Fruit fly (Drosophila melanogaster) whole organism, embryonic: ENCODE data around the gene Cp16.

ENCODE experiments used
- B-H2 ChIP-seq: fragments of 200-800 bp; sonication (Bioruptor generic); optimal IDR thresholded peaks from 2 replicates; lab custom pipeline; 2018; ENCODE audit warnings: missing biosample characterization, mild to moderate bottlenecking, missing genetic modification characterization
- C15 ChIP-seq: fragments of 200-800 bp; sonication (Bioruptor generic); IDR thresholded peaks from 3 replicates; pipeline ENCODE4 v1.3.6; 2022; ENCODE audit warnings: missing biosample characterization, missing genetic modification characterization
- CG11456 ChIP-seq: fragments of 200-800 bp; sonication (Bioruptor generic); IDR thresholded peaks from 3 replicates; pipeline ENCODE4 v1.3.6; 2022; ENCODE audit warnings: missing biosample characterization, missing genetic modification characterization
- CG12219 ChIP-seq: fragments of 200-800 bp; sonication (Bioruptor generic); optimal IDR thresholded peaks from 3 replicates; lab custom pipeline; 2018; ENCODE audit warnings: missing biosample characterization, mild to moderate bottlenecking, missing genetic modification characterization
- CG13123 ChIP-seq: fragments of 200-800 bp; sonication (Bioruptor generic); optimal IDR thresholded peaks from 2 replicates; lab custom pipeline; 2016; ENCODE audit warnings: missing biosample characterization, missing genetic modification characterization
- CG13287 ChIP-seq: fragments of 200-800 bp; sonication (Bioruptor generic); IDR thresholded peaks from 2 replicates; pipeline ENCODE4 v1.3.6; 2022; ENCODE audit warnings: missing biosample characterization, missing genetic modification characterization; ENCODE audit not compliant: partially characterized antibody
- CG17328 ChIP-seq: fragments of 200-800 bp; sonication (Bioruptor generic); IDR thresholded peaks from 2 replicates; pipeline ENCODE4 v1.3.6; 2022; ENCODE audit warnings: missing biosample characterization, missing genetic modification characterization
- CG17359 ChIP-seq: fragments of 200-800 bp; sonication (Bioruptor generic); optimal IDR thresholded peaks from 3 replicates; lab custom pipeline; 2018; ENCODE audit warnings: missing biosample characterization, mild to moderate bottlenecking, missing genetic modification characterization, moderate library complexity
- CG18476 ChIP-seq: fragments of 200-800 bp; sonication (Bioruptor generic); optimal IDR thresholded peaks from 2 replicates; lab custom pipeline; 2016; ENCODE audit warnings: missing biosample characterization, mild to moderate bottlenecking, missing genetic modification characterization
- CG18619 ChIP-seq: fragments of 200-800 bp; sonication (Bioruptor generic); optimal IDR thresholded peaks from 3 replicates; lab custom pipeline; 2017; ENCODE audit warnings: missing biosample characterization, mild to moderate bottlenecking, missing genetic modification characterization
- CG30020 ChIP-seq: fragments of 200-800 bp; optimal IDR thresholded peaks from 2 replicates; lab custom pipeline; 2019; ENCODE audit warnings: missing biosample characterization, mild to moderate bottlenecking, missing genetic modification characterization, moderate library complexity
- CG3065 ChIP-seq: fragments of 200-800 bp; sonication (Bioruptor generic); optimal IDR thresholded peaks from 2 replicates; lab custom pipeline; 2016; ENCODE audit warnings: missing biosample characterization, missing genetic modification characterization
- CG34422 ChIP-seq: fragments of 200-800 bp; sonication (Bioruptor generic); IDR thresholded peaks from 3 replicates; pipeline ENCODE4 v1.3.6; 2022; ENCODE audit warnings: missing biosample characterization, missing genetic modification characterization
- CG3838 ChIP-seq: fragments of 200-800 bp; sonication (Bioruptor generic); optimal IDR thresholded peaks from 3 replicates; lab custom pipeline; 2016; ENCODE audit warnings: missing biosample characterization, missing genetic modification characterization
- CG4328 ChIP-seq: fragments of 200-800 bp; sonication (Bioruptor generic); optimal IDR thresholded peaks from 3 replicates; lab custom pipeline; 2017; ENCODE audit warnings: missing biosample characterization, missing genetic modification reagents, missing genetic modification characterization
- CG4730 ChIP-seq: fragments of 200-800 bp; sonication (Bioruptor generic); IDR thresholded peaks from 2 replicates; pipeline ENCODE4 v1.3.6; 2022; ENCODE audit warnings: missing biosample characterization, missing genetic modification characterization
- CG5953 ChIP-seq: fragments of 200-800 bp; sonication (Bioruptor generic); IDR thresholded peaks from 2 replicates; pipeline ENCODE4 v1.3.6; 2022; ENCODE audit warnings: missing biosample characterization, missing genetic modification characterization
- CG6854 ChIP-seq: fragments of 200-800 bp; sonication (Bioruptor generic); optimal IDR thresholded peaks from 3 replicates; lab custom pipeline; 2017; ENCODE audit warnings: missing biosample characterization, mild to moderate bottlenecking, missing genetic modification characterization
- CG9727 ChIP-seq: fragments of 200-800 bp; sonication (Bioruptor generic); optimal IDR thresholded peaks from 3 replicates; lab custom pipeline; 2017; ENCODE audit warnings: missing biosample characterization, mild to moderate bottlenecking, missing genetic modification characterization
- CG9797 ChIP-seq: fragments of 200-800 bp; sonication (Bioruptor generic); optimal IDR thresholded peaks from 3 replicates; lab custom pipeline; 2018; ENCODE audit warnings: missing biosample characterization, mild to moderate bottlenecking, missing genetic modification characterization
- CG9932 ChIP-seq: fragments of 200-800 bp; sonication (Bioruptor generic); IDR thresholded peaks from 2 replicates; pipeline ENCODE4 v1.3.6; 2022; ENCODE audit warnings: missing biosample characterization, missing genetic modification characterization
- Dfd ChIP-seq, 2 experiments: fragments of >200 bp; optimal IDR thresholded peaks; 2 replicates each; lab custom pipeline; 2017; ENCODE audit warnings: missing biosample characterization in 2 of 2, missing genetic modification characterization in 2 of 2
- Drgx ChIP-seq: fragments of 200-800 bp; sonication (Bioruptor generic); IDR thresholded peaks from 2 replicates; pipeline ENCODE4 v1.3.6; 2022; ENCODE audit warnings: missing biosample characterization, missing genetic modification characterization
- Fer2 ChIP-seq: fragments of 200-800 bp; sonication (Bioruptor generic); optimal IDR thresholded peaks from 2 replicates; lab custom pipeline; 2018; ENCODE audit warnings: missing biosample characterization, mild to moderate bottlenecking, missing genetic modification characterization, moderate library complexity
- Hsf ChIP-seq: fragments of 200-800 bp; sonication (Bioruptor generic); optimal IDR thresholded peaks from 3 replicates; lab custom pipeline; 2016; ENCODE audit warnings: missing biosample characterization, missing genetic modification characterization
- NC2α ChIP-seq: fragments of 200-800 bp; sonication (Bioruptor generic); optimal IDR thresholded peaks from 2 replicates; lab custom pipeline; 2016; ENCODE audit warnings: missing biosample characterization, missing genetic modification characterization
- Nf-YA ChIP-seq: fragments of 200-800 bp; sonication (Bioruptor generic); IDR thresholded peaks from 2 replicates; pipeline ENCODE4 v1.3.6; 2022; ENCODE audit warnings: missing biosample characterization, missing genetic modification characterization
- Ravus ChIP-seq: fragments of 200-800 bp; sonication (Bioruptor generic); IDR thresholded peaks from 2 replicates; pipeline ENCODE4 v1.3.6; 2022; ENCODE audit warnings: missing biosample characterization, missing genetic modification characterization
- Side ChIP-seq: fragments of 200-800 bp; sonication (Bioruptor generic); optimal IDR thresholded peaks from 2 replicates; lab custom pipeline; 2016; ENCODE audit warnings: missing biosample characterization, missing genetic modification characterization
- Sox102F ChIP-seq: fragments of 200-800 bp; sonication (Bioruptor generic); optimal IDR thresholded peaks from 2 replicates; lab custom pipeline; 2018; ENCODE audit warnings: missing biosample characterization, mild to moderate bottlenecking, missing genetic modification characterization, moderate library complexity
- Sry-β ChIP-seq: fragments of 200-800 bp; sonication (Bioruptor generic); optimal IDR thresholded peaks from 2 replicates; lab custom pipeline; 2018; ENCODE audit warnings: missing biosample characterization, mild to moderate bottlenecking, missing genetic modification characterization, moderate library complexity
- Sry-δ ChIP-seq: fragments of 200-800 bp; sonication (Bioruptor generic); optimal IDR thresholded peaks from 2 replicates; lab custom pipeline; 2016; ENCODE audit warnings: missing biosample characterization, missing genetic modification characterization
- YL-1 ChIP-seq: fragments of 200-800 bp; sonication (Bioruptor generic); optimal IDR thresholded peaks from 3 replicates; lab custom pipeline; 2017; ENCODE audit warnings: missing biosample characterization, mild to moderate bottlenecking, missing genetic modification characterization
- ac ChIP-seq: fragments of 200-800 bp; sonication (Bioruptor generic); optimal IDR thresholded peaks from 3 replicates; lab custom pipeline; 2017; ENCODE audit warnings: missing biosample characterization, mild to moderate bottlenecking, missing genetic modification characterization
- crol ChIP-seq: fragments of 200-800 bp; sonication (Bioruptor generic); IDR thresholded peaks from 2 replicates; pipeline ENCODE4 v1.3.6; 2022; ENCODE audit warnings: missing biosample characterization, missing genetic modification characterization
- gcm ChIP-seq: fragments of 200-800 bp; sonication (Bioruptor generic); optimal IDR thresholded peaks from 2 replicates; lab custom pipeline; 2019; ENCODE audit warnings: missing biosample characterization, mild to moderate bottlenecking, missing genetic modification characterization, moderate library complexity
- gsb-n ChIP-seq: fragments of 200-800 bp; sonication (Bioruptor generic); optimal IDR thresholded peaks from 3 replicates; lab custom pipeline; 2018; ENCODE audit warnings: missing biosample characterization, mild to moderate bottlenecking, missing genetic modification characterization
- gt ChIP-seq: fragments of 200-800 bp; sonication (Bioruptor generic); IDR thresholded peaks from 2 replicates; pipeline ENCODE4 v1.3.6; 2022; ENCODE audit warnings: missing biosample characterization, missing genetic modification characterization
- hb ChIP-seq: fragments of 200-800 bp; sonication (Bioruptor generic); IDR thresholded peaks from 3 replicates; pipeline ENCODE4 v1.3.6; 2022; ENCODE audit warnings: missing biosample characterization, missing genetic modification characterization; ENCODE audit not compliant: partially characterized antibody
- ind ChIP-seq: fragments of 200-800 bp; sonication (Bioruptor generic); optimal IDR thresholded peaks from 3 replicates; lab custom pipeline; 2016; ENCODE audit warnings: missing biosample characterization, missing genetic modification characterization
- kah ChIP-seq: fragments of 200-800 bp; sonication (Bioruptor generic); optimal IDR thresholded peaks from 2 replicates; lab custom pipeline; 2018; ENCODE audit warnings: missing biosample characterization, mild to moderate bottlenecking, missing genetic modification characterization
- maf-S ChIP-seq: fragments of 200-800 bp; sonication (Bioruptor generic); optimal IDR thresholded peaks from 2 replicates; lab custom pipeline; 2016; ENCODE audit warnings: missing biosample characterization, missing genetic modification characterization
- nerfin-2 ChIP-seq: fragments of 200-800 bp; sonication (Bioruptor generic); IDR thresholded peaks from 2 replicates; pipeline ENCODE4 v1.3.6; 2022; ENCODE audit warnings: missing biosample characterization, missing genetic modification characterization; ENCODE audit not compliant: partially characterized antibody
- phol ChIP-seq: fragments of 200-800 bp; sonication (Bioruptor generic); optimal IDR thresholded peaks from 3 replicates; lab custom pipeline; 2018; ENCODE audit warnings: missing biosample characterization, mild to moderate bottlenecking, missing genetic modification characterization, moderate library complexity
- pnt ChIP-seq: fragments of 200-800 bp; sonication (Bioruptor generic); optimal IDR thresholded peaks from 3 replicates; lab custom pipeline; 2016; ENCODE audit warnings: missing biosample characterization, missing genetic modification characterization
- salm ChIP-seq: fragments of 200-800 bp; sonication (Bioruptor generic); optimal IDR thresholded peaks from 2 replicates; lab custom pipeline; 2018; ENCODE audit warnings: missing biosample characterization, mild to moderate bottlenecking, missing genetic modification characterization
- sim ChIP-seq: fragments of 200-800 bp; sonication (Bioruptor generic); IDR thresholded peaks from 2 replicates; pipeline ENCODE4 v1.3.6; 2022; ENCODE audit warnings: missing biosample characterization, missing genetic modification characterization
- slou ChIP-seq: fragments of 200-800 bp; sonication (Bioruptor generic); optimal IDR thresholded peaks from 3 replicates; lab custom pipeline; 2016; ENCODE audit warnings: missing biosample characterization, missing genetic modification characterization
- slp2 ChIP-seq: fragments of 200-800 bp; sonication (Bioruptor generic); optimal IDR thresholded peaks from 2 replicates; lab custom pipeline; 2016; ENCODE audit warnings: missing biosample characterization, missing genetic modification characterization
- sna ChIP-seq: fragments of 200-800 bp; sonication (Bioruptor generic); IDR thresholded peaks from 2 replicates; pipeline ENCODE4 v1.3.6; 2022; ENCODE audit warnings: missing biosample characterization, missing genetic modification characterization; ENCODE audit not compliant: partially characterized antibody
- unc-4 ChIP-seq: fragments of 200-800 bp; sonication (Bioruptor generic); IDR thresholded peaks from 2 replicates; pipeline ENCODE4 v1.3.6; 2022; ENCODE audit warnings: missing biosample characterization, missing genetic modification characterization; ENCODE audit not compliant: partially characterized antibody

Cp16 gene

DNA sequence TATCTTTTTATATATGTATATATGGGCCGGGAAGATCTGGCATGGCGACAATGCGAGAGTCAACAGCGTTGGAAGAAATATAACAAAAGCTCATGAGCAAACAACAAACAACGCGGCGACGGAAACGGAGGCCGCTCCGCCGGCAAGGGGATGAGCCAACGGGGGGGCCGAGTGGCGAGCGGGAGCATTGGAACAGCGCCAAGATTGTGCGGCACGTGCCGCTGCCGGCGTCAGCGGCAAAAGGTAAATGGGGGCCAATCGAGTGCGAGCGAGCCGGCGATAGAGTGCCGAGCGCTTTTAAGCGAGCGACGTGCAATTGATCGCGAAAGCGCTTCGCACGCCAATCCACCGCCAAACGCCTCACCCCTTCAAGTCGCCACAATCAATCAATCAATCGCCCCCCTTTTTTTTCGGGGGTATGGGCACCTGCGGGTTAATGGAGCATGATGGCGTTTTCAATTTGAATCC lies 35.2 kb upstream of the Cp16 start (continued):
- TF ChIP-seq Dfd (GFP tag; optimal IDR thresholded peaks at IDR 0.05; lab: Kevin White, UChicago) (no peak), CG12219 (no peak), ac (GFP tag; lab: Kevin White, UChicago) (no peak), slou (GFP tag; lab: Kevin White, UChicago) (no peak), CG9727 (GFP tag; lab: Kevin White, UChicago) (peak; percentile 78), sna (GFP tag; lab: Robert Waterston, UW) (no peak), ind (GFP tag; lab: Kevin White, UChicago) (no peak), CG11456 (GFP tag; lab: Robert Waterston, UW) (peak; percentile 64; the same call in 2 of the 3 replicates), CG18619 (GFP tag; lab: Kevin White, UChicago) (peak; percentile 72), CG4328 (peak; percentile 78), CG17359 (tag; lab: Kevin White, UChicago) (peak; percentile 76), crol (peak; percentile 97), Sry-δ (peak; percentile 14), maf-S (peak; percentile 4), CG4730 (GFP tag; lab: Robert Waterston, UW) (no peak), pnt (GFP tag; lab: Kevin White, UChicago) (no peak), Sry-β (peak; percentile 61), Side (GFP tag; lab: Kevin White, UChicago) (peak; percentile 40), salm (tag; lab: Kevin White, UChicago) (peak; percentile 52), Nf-YA (GFP tag; lab: Robert Waterston, UW) (0 out of 2 replicates have a peak, but pooled peaks have one; percentile 14), CG3838 (GFP tag; lab: Kevin White, UChicago) (peak; percentile 16), CG9932 (peak; percentile 45; the same call in 1 of the 2 replicates), Sox102F (GFP tag; lab: Kevin White, UChicago) (peak; percentile 55), CG5953 (GFP tag; lab: Robert Waterston, UW) (peak; percentile 79), Ravus (GFP tag; lab: Robert Waterston, UW) (no peak; the same call in 1 of the 2 replicates), Fer2 (tag; lab: Kevin White, UChicago) (peak; percentile 45), CG13123 (peak; percentile 62), C15 (GFP tag; lab: Robert Waterston, UW) (no peak), sim (GFP tag; lab: Robert Waterston, UW) (no peak; the same call in 1 of the 2 replicates), CG6854 (GFP tag; lab: Kevin White, UChicago) (peak; percentile 70), Hsf (GFP tag; lab: Kevin White, UChicago) (peak; percentile 4), CG9797 (no peak), hb (GFP tag; lab: Robert Waterston, UW) (no peak), CG17328 (no peak), CG3065 (peak; percentile 35), Drgx (GFP tag; lab: Robert Waterston, UW) (0 out of 2 replicates have a peak, but pooled peaks have one; percentile 24), gsb-n (tag; lab: Kevin White, UChicago) (peak; percentile 66), unc-4 (GFP tag; lab: Robert Waterston, UW) (no peak), YL-1 (peak; percentile 48), gt (GFP tag; lab: Robert Waterston, UW) (no peak), CG30020 (tag; lab: Kevin White, UChicago) (no peak), slp2 (GFP tag; lab: Kevin White, UChicago) (peak; percentile 6), nerfin-2 (GFP tag; lab: Robert Waterston, UW) (no peak), CG18476 (GFP tag; lab: Kevin White, UChicago) (peak; percentile 16), phol (no peak), gcm (GFP tag; lab: Kevin White, UChicago) (peak; percentile 60), B-H2 (peak; percentile 32), kah (GFP tag; lab: Kevin White, UChicago) (peak; percentile 47), CG34422 (GFP tag; lab: Robert Waterston, UW) (peak; percentile 60; the same call in 1 of the 3 replicates), CG13287 (GFP tag; lab: Robert Waterston, UW) (peak; percentile 30; the same call in 1 of the 2 replicates), NC2α (GFP tag; lab: Kevin White, UChicago) (peak; percentile 15)
